Fruit fly (Drosophila melanogaster): ENCODE measurements around the gene CG3815.

dm6 chrX:6310408-6310807, 15.2 kb downstream of the CG3815 start:
- no peak for TF ChIP-seq CG7101 (tag; optimal IDR thresholded peaks at IDR 0.05)
- TF ChIP-seq CG1620 (GFP tag; optimal IDR thresholded peaks at IDR 0.05): no peak
- TF ChIP-seq CG33017 (tag; optimal IDR thresholded peaks at IDR 0.05): no peak
- TF ChIP-seq Clk (GFP tag; optimal IDR thresholded peaks at IDR 0.05): no peak
- no peak for TF ChIP-seq toe (GFP tag; optimal IDR thresholded peaks at IDR 0.05)
- TF ChIP-seq Hr96 (GFP tag; optimal IDR thresholded peaks at IDR 0.05): no peak
- TF ChIP-seq kay (GFP tag; ENCODE audit: borderline replicate concordance): no peak

Measured in whole organism, adult.